Fruit fly (Drosophila melanogaster) whole organism, embryonic: ENCODE data around the gene CG9886.
A peak's percentile ranks its signal among the peaks of the same experiment; 100 is the strongest.

ENCODE experiments used
- Adf1 ChIP-seq: fragments of 200-800 bp; sonication (Bioruptor generic); IDR thresholded peaks from 2 replicates; pipeline ENCODE4 v1.3.6; 2022; ENCODE audit warnings: missing biosample characterization, missing genetic modification characterization
- Blimp-1 ChIP-seq: fragments of 200-800 bp; sonication (Bioruptor generic); optimal IDR thresholded peaks from 3 replicates; lab custom pipeline; 2018; ENCODE audit warnings: missing biosample characterization, missing genetic modification characterization, mild to moderate bottlenecking, moderate library complexity, missing genetic modification reagents
- CG10462 ChIP-seq: fragments of 200-800 bp; sonication (Bioruptor generic); optimal IDR thresholded peaks from 2 replicates; lab custom pipeline; 2016; ENCODE audit warnings: missing biosample characterization, missing genetic modification characterization
- CG11560 ChIP-seq: fragments of 200-800 bp; sonication (Bioruptor generic); IDR thresholded peaks from 3 replicates; pipeline ENCODE4 v1.3.6; 2022; ENCODE audit warnings: missing biosample characterization, missing genetic modification characterization
- CG13624 ChIP-seq: fragments of 200-800 bp; sonication (Bioruptor generic); optimal IDR thresholded peaks from 2 replicates; lab custom pipeline; 2016; ENCODE audit warnings: missing biosample characterization, missing genetic modification characterization
- CG15269 ChIP-seq: fragments of 200-800 bp; sonication (Bioruptor generic); optimal IDR thresholded peaks from 2 replicates; lab custom pipeline; 2018; ENCODE audit warnings: missing biosample characterization, mild to moderate bottlenecking, missing genetic modification characterization, moderate library complexity
- CG15514 ChIP-seq: fragments of 200-800 bp; sonication (Bioruptor generic); optimal IDR thresholded peaks from 3 replicates; lab custom pipeline; 2017; ENCODE audit warnings: missing biosample characterization, missing genetic modification characterization, mild to moderate bottlenecking, moderate library complexity, missing genetic modification reagents
- CG17361 ChIP-seq: fragments of 200-800 bp; sonication (Bioruptor generic); IDR thresholded peaks from 3 replicates; pipeline ENCODE4 v1.3.6; 2022; ENCODE audit warnings: missing biosample characterization, missing genetic modification characterization
- CG17612 ChIP-seq: fragments of 200-800 bp; sonication (Bioruptor generic); IDR thresholded peaks from 2 replicates; pipeline ENCODE4 v1.3.6; 2022; ENCODE audit warnings: missing biosample characterization, missing genetic modification characterization
- CG2120 ChIP-seq: fragments of 200-800 bp; sonication (Bioruptor generic); optimal IDR thresholded peaks from 3 replicates; lab custom pipeline; 2016; ENCODE audit warnings: missing biosample characterization, missing genetic modification characterization
- CG2199 ChIP-seq: fragments of 200-800 bp; sonication (Bioruptor generic); IDR thresholded peaks from 3 replicates; pipeline ENCODE4 v1.3.6; 2022; ENCODE audit warnings: missing biosample characterization, missing genetic modification characterization
- CG3065 ChIP-seq: fragments of 200-800 bp; sonication (Bioruptor generic); optimal IDR thresholded peaks from 2 replicates; lab custom pipeline; 2016; ENCODE audit warnings: missing biosample characterization, missing genetic modification characterization
- CG4282 ChIP-seq: fragments of 200-800 bp; sonication (Bioruptor generic); optimal IDR thresholded peaks from 2 replicates; lab custom pipeline; 2016; ENCODE audit warnings: missing biosample characterization, missing genetic modification characterization
- CG4404 ChIP-seq: fragments of 200-800 bp; sonication (Bioruptor generic); IDR thresholded peaks from 2 replicates; pipeline ENCODE4 v1.3.6; 2022; ENCODE audit warnings: missing biosample characterization, missing genetic modification characterization
- CG6791 ChIP-seq: fragments of 200-800 bp; sonication (Bioruptor generic); IDR thresholded peaks from 3 replicates; pipeline ENCODE4 v1.3.6; 2022; ENCODE audit warnings: missing biosample characterization, missing genetic modification characterization; ENCODE audit not compliant: partially characterized antibody
- CG8281 ChIP-seq: fragments of 200-800 bp; sonication (Bioruptor generic); optimal IDR thresholded peaks from 2 replicates; lab custom pipeline; 2018; ENCODE audit warnings: missing biosample characterization, mild to moderate bottlenecking, missing genetic modification characterization, moderate library complexity
- Camta ChIP-seq: fragments of 200-800 bp; sonication (Bioruptor generic); optimal IDR thresholded peaks from 2 replicates; lab custom pipeline; 2016; ENCODE audit warnings: missing biosample characterization, missing genetic modification characterization
- CrebB ChIP-seq: fragments of 200-800 bp; sonication (Bioruptor generic); optimal IDR thresholded peaks from 3 replicates; lab custom pipeline; 2018; ENCODE audit warnings: missing biosample characterization, mild to moderate bottlenecking, missing genetic modification characterization
- Dbx ChIP-seq: fragments of 200-800 bp; sonication (Bioruptor generic); IDR thresholded peaks from 3 replicates; pipeline ENCODE4 v1.3.6; 2022; ENCODE audit warnings: missing biosample characterization, missing genetic modification characterization
- Fer2 ChIP-seq: fragments of 200-800 bp; sonication (Bioruptor generic); optimal IDR thresholded peaks from 2 replicates; lab custom pipeline; 2018; ENCODE audit warnings: missing biosample characterization, mild to moderate bottlenecking, missing genetic modification characterization, moderate library complexity
- GATAe ChIP-seq: fragments of 200-800 bp; sonication (Bioruptor generic); conservative IDR thresholded peaks from 2 replicates; pipeline ENCODE4 v1.3.6; 2022; ENCODE audit warnings: missing biosample characterization, missing genetic modification characterization
- HLH3B ChIP-seq: fragments of 200-800 bp; sonication (Bioruptor generic); IDR thresholded peaks from 2 replicates; pipeline ENCODE4 v1.3.6; 2022; ENCODE audit warnings: missing biosample characterization, missing genetic modification characterization
- Kr ChIP-seq: fragments of 200-800 bp; sonication (Bioruptor generic); optimal IDR thresholded peaks from 2 replicates; lab custom pipeline; 2017; ENCODE audit warnings: missing biosample characterization, mild to moderate bottlenecking, missing genetic modification characterization
- MBD-R2 ChIP-seq: fragments of 200-800 bp; sonication (Bioruptor generic); IDR thresholded peaks from 2 replicates; pipeline ENCODE4 v1.3.6; 2022; ENCODE audit warnings: missing biosample characterization, missing genetic modification characterization
- NC2α ChIP-seq: fragments of 200-800 bp; sonication (Bioruptor generic); optimal IDR thresholded peaks from 2 replicates; lab custom pipeline; 2016; ENCODE audit warnings: missing biosample characterization, missing genetic modification characterization
- Nf-YC ChIP-seq: fragments of 200-800 bp; optimal IDR thresholded peaks from 3 replicates; lab custom pipeline; 2019; ENCODE audit warnings: missing biosample characterization, mild to moderate bottlenecking, missing genetic modification characterization, moderate library complexity
- Trl ChIP-seq, 3 experiments: fragments of >200 bp in 2 of 3; fragments of 200-800 bp in 1 of 3; sonication (Bioruptor generic) in 1 of 3; optimal IDR thresholded peaks; 2 replicates in 1 of 3; 3 replicates in 2 of 3; lab custom pipeline; 2016 to 2017; ENCODE audit warnings: missing biosample characterization in 1 of 3, missing genetic modification characterization in 1 of 3
- bbx ChIP-seq: fragments of 200-800 bp; sonication (Bioruptor generic); IDR thresholded peaks from 2 replicates; pipeline ENCODE4 v1.3.6; 2022; ENCODE audit warnings: missing biosample characterization, missing genetic modification characterization; ENCODE audit not compliant: partially characterized antibody
- bowl ChIP-seq: fragments of 200-800 bp; sonication (Bioruptor generic); IDR thresholded peaks from 2 replicates; pipeline ENCODE4 v1.3.6; 2022; ENCODE audit warnings: missing biosample characterization, missing genetic modification characterization
- cg ChIP-seq: fragments of 200-800 bp; sonication (Bioruptor generic); optimal IDR thresholded peaks from 3 replicates; lab custom pipeline; 2019; ENCODE audit warnings: missing biosample characterization, mild to moderate bottlenecking, missing genetic modification characterization, moderate library complexity
- ci ChIP-seq: fragments of 200-800 bp; sonication (Bioruptor generic); IDR thresholded peaks from 3 replicates; pipeline ENCODE4 v1.3.6; 2022; ENCODE audit warnings: missing biosample characterization, missing genetic modification characterization
- croc ChIP-seq: fragments of 200-800 bp; sonication (Bioruptor generic); conservative IDR thresholded peaks from 3 replicates; pipeline ENCODE4 v1.3.6; 2022; ENCODE audit warnings: missing biosample characterization, missing genetic modification characterization
- disco-r ChIP-seq: fragments of 200-800 bp; sonication (Bioruptor generic); optimal IDR thresholded peaks from 2 replicates; lab custom pipeline; 2016; ENCODE audit warnings: missing biosample characterization, missing genetic modification characterization
- dmrt99B ChIP-seq: fragments of 200-800 bp; sonication (Bioruptor generic); optimal IDR thresholded peaks from 2 replicates; lab custom pipeline; 2018; ENCODE audit warnings: missing biosample characterization, mild to moderate bottlenecking, missing genetic modification characterization, moderate library complexity
- eve ChIP-seq, 2 experiments: fragments of >200 bp; optimal IDR thresholded peaks; 2 replicates each; lab custom pipeline; 2017; ENCODE audit warnings: missing biosample characterization in 2 of 2, missing genetic modification characterization in 2 of 2
- eyg ChIP-seq: fragments of 200-800 bp; sonication (Bioruptor generic); optimal IDR thresholded peaks from 3 replicates; lab custom pipeline; 2016; ENCODE audit warnings: missing biosample characterization, missing genetic modification characterization
- her ChIP-seq: fragments of 200-800 bp; sonication (Bioruptor generic); optimal IDR thresholded peaks from 2 replicates; lab custom pipeline; 2016; ENCODE audit warnings: missing biosample characterization, missing genetic modification characterization
- hkb ChIP-seq, 2 experiments: fragments of 200-800 bp in 1 of 2; fragments of >200 bp in 1 of 2; sonication (Bioruptor generic) in 1 of 2; IDR thresholded peaks in 1 of 2; optimal IDR thresholded peaks in 1 of 2; 2 replicates each; pipeline versions ENCODE4 v1.3.6 to Lab custom; 2017 to 2022; ENCODE audit warnings: missing biosample characterization in 1 of 2, missing genetic modification characterization in 1 of 2
- insv ChIP-seq, 2 experiments: fragments of 200-800 bp; sonication (Bioruptor generic); optimal IDR thresholded peaks; 3 replicates each; lab custom pipeline; 2016 to 2018; ENCODE audit warnings: missing biosample characterization in 2 of 2, missing genetic modification characterization in 2 of 2
- lab ChIP-seq: fragments of 200-800 bp; sonication (Bioruptor generic); optimal IDR thresholded peaks from 3 replicates; lab custom pipeline; 2017; ENCODE audit warnings: missing biosample characterization, missing genetic modification characterization, mild to moderate bottlenecking, moderate library complexity, missing genetic modification reagents
- nom ChIP-seq: fragments of 200-800 bp; sonication (Bioruptor generic); optimal IDR thresholded peaks from 2 replicates; lab custom pipeline; 2017; ENCODE audit warnings: missing biosample characterization, missing genetic modification characterization, mild to moderate bottlenecking, moderate library complexity, missing genetic modification reagents
- pros ChIP-seq: fragments of 200-800 bp; sonication (Bioruptor generic); optimal IDR thresholded peaks from 3 replicates; lab custom pipeline; 2019; ENCODE audit warnings: missing biosample characterization, mild to moderate bottlenecking, missing genetic modification characterization, moderate library complexity
- rib ChIP-seq: fragments of 200-800 bp; sonication (Bioruptor generic); IDR thresholded peaks from 2 replicates; pipeline ENCODE4 v1.3.6; 2022; ENCODE audit warnings: missing biosample characterization, missing genetic modification characterization
- schlank ChIP-seq: fragments of 200-800 bp; sonication (Bioruptor generic); optimal IDR thresholded peaks from 2 replicates; lab custom pipeline; 2018; ENCODE audit warnings: missing biosample characterization, mild to moderate bottlenecking, missing genetic modification characterization
- shn ChIP-seq: fragments of 200-800 bp; sonication (Bioruptor generic); optimal IDR thresholded peaks from 3 replicates; lab custom pipeline; 2016; ENCODE audit warnings: missing biosample characterization, missing genetic modification characterization
- slp2 ChIP-seq: fragments of 200-800 bp; sonication (Bioruptor generic); optimal IDR thresholded peaks from 2 replicates; lab custom pipeline; 2016; ENCODE audit warnings: missing biosample characterization, missing genetic modification characterization
- sug ChIP-seq: fragments of 200-800 bp; optimal IDR thresholded peaks from 2 replicates; lab custom pipeline; 2019; ENCODE audit warnings: missing biosample characterization, mild to moderate bottlenecking, missing genetic modification characterization, moderate library complexity
- ttk ChIP-seq: fragments of 200-800 bp; sonication (Bioruptor generic); IDR thresholded peaks from 2 replicates; pipeline ENCODE4 v2.1.2; 2022; ENCODE audit warnings: missing biosample characterization, missing genetic modification characterization
- unpg ChIP-seq: fragments of 200-800 bp; sonication (Bioruptor generic); optimal IDR thresholded peaks from 3 replicates; lab custom pipeline; 2018; ENCODE audit warnings: missing biosample characterization, mild to moderate bottlenecking, missing genetic modification characterization, moderate library complexity

The CG9886 gene

DNA sequence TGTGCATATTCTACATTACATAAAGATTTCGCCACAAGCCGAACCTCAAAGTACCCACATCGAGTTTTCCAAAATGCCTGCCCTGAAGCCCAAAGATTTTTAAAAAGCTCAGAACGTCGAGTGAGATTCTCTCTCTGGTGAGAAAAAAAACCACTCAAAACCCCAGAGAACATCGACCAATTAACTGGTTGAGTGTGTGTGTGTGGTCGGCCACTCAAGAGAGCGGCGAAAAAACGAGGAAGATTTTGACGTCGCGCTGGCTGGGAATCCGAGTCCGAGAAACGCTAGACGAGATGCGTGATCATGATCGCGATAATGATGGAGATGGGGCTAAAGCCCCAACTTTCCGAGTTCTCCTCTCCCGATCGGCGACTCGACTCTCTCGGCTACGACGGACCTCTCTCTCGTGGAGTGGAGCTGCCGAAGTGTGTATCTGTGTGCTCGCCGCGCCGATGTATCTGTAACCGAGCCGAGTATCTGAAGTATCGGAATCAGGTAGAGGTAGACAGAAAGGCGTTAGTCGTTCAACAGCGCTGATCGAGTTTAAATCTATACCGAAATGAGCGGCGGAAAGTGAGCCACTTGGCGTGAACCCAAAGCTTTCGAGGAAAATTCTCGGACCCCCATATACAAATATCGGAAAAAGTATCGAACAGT lies 30.2 kb downstream of the CG9886 start (continued):
- TF ChIP-seq CG8281 (tag; lab: Kevin White, UChicago): no peak
- no peak for TF ChIP-seq CG17361 (GFP tag; lab: Robert Waterston, UW)
- TF ChIP-seq slp2: no peak
- TF ChIP-seq ttk (GFP tag; lab: Robert Waterston, UW): no peak
- no peak for TF ChIP-seq eyg (GFP tag; lab: Kevin White, UChicago)
- TF ChIP-seq her (GFP tag; lab: Kevin White, UChicago): peak; percentile 2
- no peak for TF ChIP-seq GATAe (GFP tag; lab: Robert Waterston, UW)
- no peak for TF ChIP-seq CG4282 (GFP tag; lab: Kevin White, UChicago)
- TF ChIP-seq CG15514 (GFP tag; lab: Kevin White, UChicago): peak; percentile 18
- TF ChIP-seq schlank (tag; lab: Kevin White, UChicago): no peak
- TF ChIP-seq Trl (optimal IDR thresholded peaks at IDR 0.05; lab: Kevin White, UChicago): peak; percentile 88 to 91
- peak; percentile 4 for TF ChIP-seq Trl (GFP tag; optimal IDR thresholded peaks at IDR 0.05; lab: Kevin White, UChicago)
- TF ChIP-seq Blimp-1: no peak
- no peak for TF ChIP-seq CG2120 (GFP tag; lab: Kevin White, UChicago)
- no peak for TF ChIP-seq CG4404 (GFP tag; lab: Robert Waterston, UW)
- TF ChIP-seq NC2α: no peak
- no peak for TF ChIP-seq croc (GFP tag; lab: Robert Waterston, UW)
- TF ChIP-seq Fer2 (tag; lab: Kevin White, UChicago): no peak
- no peak for TF ChIP-seq CG3065 (GFP tag; lab: Kevin White, UChicago)
- no peak for TF ChIP-seq hkb (optimal IDR thresholded peaks at IDR 0.05; lab: Kevin White, UChicago)
- TF ChIP-seq hkb (GFP tag; IDR thresholded peaks at IDR 0.05; lab: Robert Waterston, UW): no peak
- no peak for TF ChIP-seq unpg
- peak; percentile 11 for TF ChIP-seq lab (GFP tag; lab: Kevin White, UChicago)
- no peak for TF ChIP-seq CG15269
- TF ChIP-seq Kr (GFP tag; lab: Kevin White, UChicago): no peak
- TF ChIP-seq dmrt99B (tag; lab: Kevin White, UChicago): no peak
- no peak for TF ChIP-seq rib (GFP tag; lab: Robert Waterston, UW)
- no peak for TF ChIP-seq MBD-R2 (GFP tag; lab: Robert Waterston, UW)
- TF ChIP-seq CG6791 (GFP tag; lab: Robert Waterston, UW): peak; percentile 65; the same call in 2 of the 3 replicates
- no peak for TF ChIP-seq CG10462 (GFP tag; lab: Kevin White, UChicago)
- TF ChIP-seq bbx (GFP tag; lab: Robert Waterston, UW): 0 out of 2 replicates have a peak, but pooled peaks have one; percentile 19
- TF ChIP-seq shn (GFP tag; lab: Kevin White, UChicago): peak; percentile 16
- no peak for TF ChIP-seq CG17612 (GFP tag; lab: Robert Waterston, UW)
- no peak for TF ChIP-seq insv (GFP tag; optimal IDR thresholded peaks at IDR 0.05; lab: Kevin White, UChicago)
- peak; percentile 2 for TF ChIP-seq pros
- TF ChIP-seq ci: peak; percentile 28; the same call in 1 of the 3 replicates
- TF ChIP-seq Camta: no peak
- no peak for TF ChIP-seq eve (GFP tag; optimal IDR thresholded peaks at IDR 0.05; lab: Kevin White, UChicago)
- TF ChIP-seq disco-r (GFP tag; lab: Kevin White, UChicago): no peak
- TF ChIP-seq HLH3B: no peak
- no peak for TF ChIP-seq bowl (GFP tag; lab: Robert Waterston, UW)
- no peak for TF ChIP-seq Dbx (GFP tag; lab: Robert Waterston, UW)
- TF ChIP-seq nom (GFP tag; lab: Kevin White, UChicago): peak; percentile 15
- no peak for TF ChIP-seq CrebB (tag; lab: Kevin White, UChicago)
- TF ChIP-seq CG11560 (tag; lab: Robert Waterston, UW): no peak
- TF ChIP-seq Adf1: peak; percentile 70
- no peak for TF ChIP-seq CG2199 (GFP tag; lab: Robert Waterston, UW)
- peak; percentile 49 for TF ChIP-seq Nf-YC (tag; lab: Kevin White, UChicago)
- peak; percentile 91 for TF ChIP-seq cg (GFP tag; lab: Kevin White, UChicago)
- TF ChIP-seq CG13624: no peak
- TF ChIP-seq sug (tag; lab: Kevin White, UChicago): no peak
